Fruit fly (Drosophila melanogaster) whole organism, embryonic: ENCODE data around the gene MED19.

Source experiments
- Awh ChIP-seq: fragments of 200-800 bp; sonication (Bioruptor generic); IDR thresholded peaks from 2 replicates; pipeline ENCODE4, ENCODE4 v1.3.6; 2022; ENCODE audit warnings: missing biosample characterization, missing genetic modification characterization
- B-H2 ChIP-seq: fragments of 200-800 bp; sonication (Bioruptor generic); optimal IDR thresholded peaks from 2 replicates; lab custom pipeline; 2018; ENCODE audit warnings: missing biosample characterization, mild to moderate bottlenecking, missing genetic modification characterization
- CG10654 ChIP-seq: fragments of 200-800 bp; sonication (Bioruptor generic); optimal IDR thresholded peaks from 2 replicates; lab custom pipeline; 2016; ENCODE audit warnings: missing biosample characterization, missing genetic modification characterization
- CG12391 ChIP-seq: fragments of 200-800 bp; sonication (Bioruptor generic); optimal IDR thresholded peaks from 3 replicates; lab custom pipeline; 2018; ENCODE audit warnings: missing biosample characterization, mild to moderate bottlenecking, missing genetic modification characterization, moderate library complexity
- CG15011 ChIP-seq: fragments of 200-800 bp; sonication (Bioruptor generic); optimal IDR thresholded peaks from 3 replicates; lab custom pipeline; 2018; ENCODE audit warnings: missing biosample characterization, mild to moderate bottlenecking, missing genetic modification characterization
- CG1603 ChIP-seq: fragments of 200-800 bp; sonication (Bioruptor generic); optimal IDR thresholded peaks from 2 replicates; lab custom pipeline; 2019; ENCODE audit warnings: missing biosample characterization, mild to moderate bottlenecking, missing genetic modification characterization, moderate library complexity
- CG17361 ChIP-seq: fragments of 200-800 bp; sonication (Bioruptor generic); IDR thresholded peaks from 3 replicates; pipeline ENCODE4 v1.3.6; 2022; ENCODE audit warnings: missing biosample characterization, missing genetic modification characterization
- CG17385 ChIP-seq: fragments of 200-800 bp; sonication (Bioruptor generic); optimal IDR thresholded peaks from 3 replicates; lab custom pipeline; 2018; ENCODE audit warnings: missing biosample characterization, mild to moderate bottlenecking, missing genetic modification characterization
- CG18619 ChIP-seq: fragments of 200-800 bp; sonication (Bioruptor generic); optimal IDR thresholded peaks from 3 replicates; lab custom pipeline; 2017; ENCODE audit warnings: missing biosample characterization, mild to moderate bottlenecking, missing genetic modification characterization
- CG2202 ChIP-seq: fragments of 200-800 bp; sonication (Bioruptor generic); optimal IDR thresholded peaks from 2 replicates; lab custom pipeline; 2018; ENCODE audit warnings: missing biosample characterization, mild to moderate bottlenecking, missing genetic modification characterization
- CG2889 ChIP-seq: fragments of 200-800 bp; sonication (Bioruptor generic); IDR thresholded peaks from 3 replicates; pipeline ENCODE4 v1.3.6; 2022; ENCODE audit warnings: missing biosample characterization, missing genetic modification characterization
- CG30020 ChIP-seq: fragments of 200-800 bp; optimal IDR thresholded peaks from 2 replicates; lab custom pipeline; 2019; ENCODE audit warnings: missing biosample characterization, mild to moderate bottlenecking, missing genetic modification characterization, moderate library complexity
- CG31388 ChIP-seq: fragments of 200-800 bp; sonication (Bioruptor generic); optimal IDR thresholded peaks from 2 replicates; lab custom pipeline; 2016; ENCODE audit warnings: missing biosample characterization, missing genetic modification characterization
- CG3407 ChIP-seq: fragments of 200-800 bp; sonication (Bioruptor generic); optimal IDR thresholded peaks from 2 replicates; lab custom pipeline; 2018; ENCODE audit warnings: missing biosample characterization, mild to moderate bottlenecking, missing genetic modification characterization
- CG34376 ChIP-seq: fragments of 200-800 bp; sonication (Bioruptor generic); optimal IDR thresholded peaks from 2 replicates; lab custom pipeline; 2018; ENCODE audit warnings: missing biosample characterization, mild to moderate bottlenecking, missing genetic modification characterization
- CG5953 ChIP-seq: fragments of 200-800 bp; sonication (Bioruptor generic); IDR thresholded peaks from 2 replicates; pipeline ENCODE4 v1.3.6; 2022; ENCODE audit warnings: missing biosample characterization, missing genetic modification characterization
- CG6683 ChIP-seq: fragments of 200-800 bp; sonication (Bioruptor generic); optimal IDR thresholded peaks from 2 replicates; lab custom pipeline; 2017; ENCODE audit warnings: missing biosample characterization, mild to moderate bottlenecking, missing genetic modification characterization, missing genetic modification reagents
- CG7357 ChIP-seq: fragments of 200-800 bp; sonication (Bioruptor generic); IDR thresholded peaks from 3 replicates; pipeline ENCODE4 v1.3.6; 2022; ENCODE audit warnings: missing biosample characterization, missing genetic modification characterization
- CG7745 ChIP-seq: fragments of 200-800 bp; sonication (Bioruptor generic); optimal IDR thresholded peaks from 2 replicates; lab custom pipeline; 2018; ENCODE audit warnings: missing biosample characterization, mild to moderate bottlenecking, missing genetic modification characterization, moderate library complexity
- CG8290 ChIP-seq, 3 experiments: fragments of 200-800 bp; sonication (Bioruptor generic); optimal IDR thresholded peaks; 2 replicates each; lab custom pipeline; 2016 to 2019; ENCODE audit warnings: missing biosample characterization in 3 of 3, missing genetic modification characterization in 3 of 3, mild to moderate bottlenecking in 2 of 3, moderate library complexity in 1 of 3
- CG8359 ChIP-seq: fragments of 200-800 bp; sonication (Bioruptor generic); optimal IDR thresholded peaks from 2 replicates; lab custom pipeline; 2017; ENCODE audit warnings: missing biosample characterization, mild to moderate bottlenecking, missing genetic modification characterization, borderline replicate concordance
- CG8765 ChIP-seq: fragments of 200-800 bp; sonication (Bioruptor generic); IDR thresholded peaks from 2 replicates; pipeline ENCODE4 v1.3.6; 2022; ENCODE audit warnings: missing biosample characterization, missing genetic modification characterization
- CG8944 ChIP-seq: fragments of 200-800 bp; sonication (Bioruptor generic); optimal IDR thresholded peaks from 3 replicates; lab custom pipeline; 2016; ENCODE audit warnings: missing biosample characterization, missing genetic modification characterization
- Deaf1 ChIP-seq: fragments of 200-800 bp; optimal IDR thresholded peaks from 3 replicates; lab custom pipeline; 2019; ENCODE audit warnings: missing biosample characterization, mild to moderate bottlenecking, missing genetic modification characterization, moderate library complexity
- HLH4C ChIP-seq: fragments of 200-800 bp; sonication (Bioruptor generic); IDR thresholded peaks from 3 replicates; pipeline ENCODE4 v1.3.6; 2022; ENCODE audit warnings: missing biosample characterization, missing genetic modification characterization; ENCODE audit not compliant: partially characterized antibody
- HLH54F ChIP-seq: fragments of 200-800 bp; sonication (Bioruptor generic); optimal IDR thresholded peaks from 3 replicates; lab custom pipeline; 2016; ENCODE audit warnings: missing biosample characterization, missing genetic modification characterization
- Hand ChIP-seq: fragments of 200-800 bp; sonication (Bioruptor generic); optimal IDR thresholded peaks from 2 replicates; lab custom pipeline; 2017; ENCODE audit warnings: mild to moderate bottlenecking, missing biosample characterization, missing genetic modification reagents, missing genetic modification characterization
- Hr39 ChIP-seq: fragments of >200 bp; optimal IDR thresholded peaks from 2 replicates; lab custom pipeline; 2017
- Hr78 ChIP-seq, 2 experiments: fragments of 200-800 bp in 1 of 2; fragments of >200 bp in 1 of 2; sonication (Bioruptor generic) in 1 of 2; optimal IDR thresholded peaks; 2 replicates each; lab custom pipeline; 2017 to 2019; ENCODE audit warnings: missing biosample characterization in 2 of 2, missing genetic modification characterization in 2 of 2, mild to moderate bottlenecking in 1 of 2, moderate library complexity in 1 of 2
- Myb ChIP-seq: fragments of 200-800 bp; sonication (Bioruptor generic); optimal IDR thresholded peaks from 2 replicates; lab custom pipeline; 2016; ENCODE audit warnings: missing biosample characterization, missing genetic modification characterization
- Xrp1 ChIP-seq: fragments of 200-800 bp; sonication (Bioruptor generic); IDR thresholded peaks from 2 replicates; pipeline ENCODE4 v1.3.6; 2022; ENCODE audit warnings: missing biosample characterization, missing genetic modification characterization
- ara ChIP-seq: fragments of 200-800 bp; sonication (Bioruptor generic); IDR thresholded peaks from 2 replicates; pipeline ENCODE4 v1.3.6; 2022; ENCODE audit warnings: missing biosample characterization, missing genetic modification characterization
- bsh ChIP-seq, 2 experiments: fragments of 200-800 bp; sonication (Bioruptor generic); optimal IDR thresholded peaks; 2 replicates each; lab custom pipeline; 2017 to 2018; ENCODE audit warnings: mild to moderate bottlenecking in 2 of 2, missing biosample characterization in 2 of 2, missing genetic modification characterization in 2 of 2, moderate library complexity in 1 of 2
- cad ChIP-seq: fragments of >200 bp; optimal IDR thresholded peaks from 2 replicates; lab custom pipeline; 2017; ENCODE audit warnings: missing biosample characterization, missing genetic modification characterization
- dpn ChIP-seq, 2 experiments: fragments of 200-800 bp; sonication (Bioruptor generic); optimal IDR thresholded peaks; 3 replicates each; lab custom pipeline; 2016; ENCODE audit warnings: missing biosample characterization in 2 of 2, missing genetic modification characterization in 2 of 2
- fd96Cb ChIP-seq: fragments of 200-800 bp; sonication (Bioruptor generic); optimal IDR thresholded peaks from 2 replicates; lab custom pipeline; 2018; ENCODE audit warnings: missing biosample characterization, mild to moderate bottlenecking, missing genetic modification characterization, moderate library complexity
- jumu ChIP-seq: fragments of 200-800 bp; sonication (Bioruptor generic); optimal IDR thresholded peaks from 3 replicates; lab custom pipeline; 2016; ENCODE audit warnings: missing biosample characterization, missing genetic modification characterization
- kah ChIP-seq: fragments of 200-800 bp; sonication (Bioruptor generic); optimal IDR thresholded peaks from 2 replicates; lab custom pipeline; 2018; ENCODE audit warnings: missing biosample characterization, mild to moderate bottlenecking, missing genetic modification characterization
- lilli ChIP-seq: fragments of 200-800 bp; sonication (Bioruptor generic); optimal IDR thresholded peaks from 3 replicates; lab custom pipeline; 2016; ENCODE audit warnings: missing biosample characterization, missing genetic modification characterization
- lola ChIP-seq, 3 experiments: fragments of >200 bp in 2 of 3; fragments of 200-800 bp in 1 of 3; sonication (Bioruptor generic) in 1 of 3; optimal IDR thresholded peaks; 2 replicates each; lab custom pipeline; 2017 to 2019; ENCODE audit warnings: missing biosample characterization in 3 of 3, missing genetic modification characterization in 3 of 3, mild to moderate bottlenecking in 1 of 3, moderate library complexity in 1 of 3
- maf-S ChIP-seq: fragments of 200-800 bp; sonication (Bioruptor generic); optimal IDR thresholded peaks from 2 replicates; lab custom pipeline; 2016; ENCODE audit warnings: missing biosample characterization, missing genetic modification characterization
- mam ChIP-seq: fragments of 200-800 bp; sonication (Bioruptor generic); optimal IDR thresholded peaks from 3 replicates; lab custom pipeline; 2016; ENCODE audit warnings: missing biosample characterization, missing genetic modification characterization
- pho ChIP-seq: fragments of 200-800 bp; sonication (Bioruptor generic); optimal IDR thresholded peaks from 2 replicates; lab custom pipeline; 2016; ENCODE audit warnings: missing biosample characterization, missing genetic modification characterization
- pita ChIP-seq: fragments of 200-800 bp; sonication (Bioruptor generic); optimal IDR thresholded peaks from 2 replicates; lab custom pipeline; 2017; ENCODE audit warnings: missing biosample characterization, mild to moderate bottlenecking, missing genetic modification characterization
- sqz ChIP-seq: fragments of 200-800 bp; sonication (Bioruptor generic); optimal IDR thresholded peaks from 3 replicates; lab custom pipeline; 2018; ENCODE audit warnings: missing biosample characterization, mild to moderate bottlenecking, missing genetic modification characterization
- ssp ChIP-seq: fragments of 200-800 bp; sonication (Bioruptor generic); IDR thresholded peaks from 2 replicates; pipeline ENCODE4 v1.3.6; 2022; ENCODE audit warnings: missing biosample characterization, missing genetic modification characterization
- tin ChIP-seq: fragments of 200-800 bp; sonication (Bioruptor generic); optimal IDR thresholded peaks from 3 replicates; lab custom pipeline; 2016; ENCODE audit warnings: missing biosample characterization, missing genetic modification characterization
- twi ChIP-seq: fragments of 200-800 bp; optimal IDR thresholded peaks from 2 replicates; lab custom pipeline; 2019; ENCODE audit warnings: missing biosample characterization, mild to moderate bottlenecking, missing genetic modification characterization, moderate library complexity
- vfl ChIP-seq: fragments of 200-800 bp; sonication (Bioruptor generic); optimal IDR thresholded peaks from 2 replicates; lab custom pipeline; 2016; ENCODE audit warnings: missing biosample characterization, missing genetic modification characterization

The MED19 gene

DNA sequence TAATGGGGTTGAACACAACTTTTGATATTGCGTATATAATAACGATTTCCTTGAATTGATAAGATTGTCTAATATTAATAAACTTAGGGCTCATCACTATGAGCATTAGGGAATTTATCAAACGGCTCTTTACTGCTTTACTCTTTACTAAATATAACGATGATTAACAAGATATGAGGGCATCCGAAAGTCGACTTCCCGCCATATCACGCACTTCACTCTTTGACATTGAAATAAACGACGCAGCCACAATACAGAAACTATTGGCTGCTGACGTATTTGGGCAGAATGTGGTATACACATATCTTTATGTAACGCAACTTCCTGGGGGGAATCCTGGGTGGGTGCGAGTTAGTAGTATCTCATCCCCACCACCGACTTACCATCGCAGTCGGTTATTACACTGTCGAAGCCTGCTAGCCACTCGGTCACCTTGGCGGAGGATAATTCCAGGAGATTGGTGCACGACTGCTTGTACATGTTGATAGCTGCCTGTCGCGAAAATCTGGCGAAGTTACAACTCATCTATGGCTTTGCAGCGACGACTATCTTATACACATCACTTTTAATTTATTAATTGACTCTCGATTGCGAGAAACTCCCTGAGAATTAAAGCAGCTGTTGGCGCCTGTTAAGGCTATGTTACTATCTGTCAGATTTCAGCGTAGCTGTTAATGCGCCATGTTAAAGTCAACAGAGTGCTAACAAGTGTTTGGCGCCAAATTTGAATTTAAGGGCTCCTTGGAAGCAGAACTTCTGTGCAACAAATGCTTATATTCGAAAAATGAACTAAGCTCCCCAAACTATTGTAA lies 3.2 kb downstream of the MED19 start, which contains the start of gene CG5567 (continued):
- TF ChIP-seq CG2202 (tag; lab: Kevin White, UChicago) (no peak), twi (tag; lab: Kevin White, UChicago) (no peak), CG8359 (no peak), ssp (GFP tag; lab: Robert Waterston, UW) (no peak), CG18619 (no peak), jumu (GFP tag; lab: Kevin White, UChicago) (no peak), lilli (GFP tag; lab: Kevin White, UChicago) (peak; percentile 54), bsh (GFP tag; optimal IDR thresholded peaks at IDR 0.05; lab: Kevin White, UChicago) (peak in 1 of 2 experiments; percentile 23), Deaf1 (tag; lab: Kevin White, UChicago) (peak; percentile 54), B-H2 (GFP tag; lab: Kevin White, UChicago) (no peak), CG7745 (no peak), maf-S (GFP tag; lab: Kevin White, UChicago) (no peak), CG17385 (peak; percentile 18), CG1603 (tag; lab: Kevin White, UChicago) (no peak), CG7357 (GFP tag; lab: Robert Waterston, UW) (no peak), tin (GFP tag; lab: Kevin White, UChicago) (no peak), Hand (GFP tag; lab: Kevin White, UChicago) (no peak), mam (GFP tag; lab: Kevin White, UChicago) (peak; percentile 30), CG6683 (GFP tag; lab: Kevin White, UChicago) (no peak), cad (no peak), HLH54F (GFP tag; lab: Kevin White, UChicago) (peak; percentile 19), Awh (no peak), Xrp1 (peak; percentile 26; the same call in 1 of the 2 replicates), sqz (no peak), CG5953 (no peak), CG34376 (GFP tag; lab: Kevin White, UChicago) (peak; percentile 47), CG8290 (GFP tag; optimal IDR thresholded peaks at IDR 0.05; lab: Kevin White, UChicago) (no peak), CG8290 (tag; optimal IDR thresholded peaks at IDR 0.05; lab: Kevin White, UChicago) (peak in 1 of 2 experiments; percentile 33), CG31388 (GFP tag; lab: Kevin White, UChicago) (no peak), Hr78 (GFP tag; optimal IDR thresholded peaks at IDR 0.05; lab: Kevin White, UChicago) (peak in 1 of 2 experiments; percentile 88), CG30020 (tag; lab: Kevin White, UChicago) (no peak), CG10654 (GFP tag; lab: Kevin White, UChicago) (no peak), CG15011 (GFP tag; lab: Kevin White, UChicago) (no peak), HLH4C (GFP tag; lab: Robert Waterston, UW) (no peak), pho (GFP tag; lab: Kevin White, UChicago) (no peak), ara (GFP tag; lab: Robert Waterston, UW) (no peak), Hr39 (lab: Kevin White, UChicago) (no peak), kah (GFP tag; lab: Kevin White, UChicago) (peak; percentile 95), CG8944 (no peak), pita (GFP tag; lab: Kevin White, UChicago) (no peak), CG12391 (tag; lab: Kevin White, UChicago) (no peak), fd96Cb (no peak), CG2889 (GFP tag; lab: Robert Waterston, UW) (no peak), dpn (GFP tag; optimal IDR thresholded peaks at IDR 0.05; lab: Kevin White, UChicago) (peak in 1 of 2 experiments; percentile 21), Myb (GFP tag; lab: Kevin White, UChicago) (no peak), lola (GFP tag; optimal IDR thresholded peaks at IDR 0.05; lab: Kevin White, UChicago) (no peak), vfl (GFP tag; lab: Kevin White, UChicago) (no peak), CG3407 (GFP tag; lab: Kevin White, UChicago) (no peak), CG8765 (GFP tag; lab: Robert Waterston, UW) (no peak), CG17361 (GFP tag; lab: Robert Waterston, UW) (no peak)
